Fruit fly (Drosophila melanogaster) whole organism, embryonic: ENCODE measurements around the gene lectin-30A.
A peak's percentile ranks its signal among the peaks of the same experiment; 100 is the strongest.

Experiments used
- Blimp-1 ChIP-seq: fragments of 200-800 bp; sonication (Bioruptor generic); optimal IDR thresholded peaks from 3 replicates; lab custom pipeline; 2018; ENCODE audit warnings: missing biosample characterization, missing genetic modification characterization, mild to moderate bottlenecking, moderate library complexity, missing genetic modification reagents
- C15 ChIP-seq: fragments of 200-800 bp; sonication (Bioruptor generic); IDR thresholded peaks from 3 replicates; pipeline ENCODE4 v1.3.6; 2022; ENCODE audit warnings: missing biosample characterization, missing genetic modification characterization
- CG10366 ChIP-seq: fragments of 200-800 bp; sonication (Bioruptor generic); IDR thresholded peaks from 2 replicates; pipeline ENCODE4 v1.3.6; 2022; ENCODE audit warnings: missing biosample characterization, missing genetic modification characterization
- CG10979 ChIP-seq: fragments of 200-800 bp; sonication (Bioruptor generic); optimal IDR thresholded peaks from 2 replicates; lab custom pipeline; 2018; ENCODE audit warnings: missing biosample characterization, mild to moderate bottlenecking, missing genetic modification characterization, moderate library complexity
- CG11247 ChIP-seq: fragments of 200-800 bp; sonication (Bioruptor generic); IDR thresholded peaks from 2 replicates; pipeline ENCODE4 v1.3.6; 2022; ENCODE audit warnings: missing biosample characterization, missing genetic modification characterization
- CG13287 ChIP-seq: fragments of 200-800 bp; sonication (Bioruptor generic); IDR thresholded peaks from 2 replicates; pipeline ENCODE4 v1.3.6; 2022; ENCODE audit warnings: missing biosample characterization, missing genetic modification characterization; ENCODE audit not compliant: partially characterized antibody
- CG14441 ChIP-seq: fragments of 200-800 bp; sonication (Bioruptor generic); IDR thresholded peaks from 2 replicates; pipeline ENCODE4 v1.3.6; 2022; ENCODE audit warnings: missing biosample characterization, missing genetic modification characterization
- CG17802 ChIP-seq: fragments of 200-800 bp; sonication (Bioruptor generic); optimal IDR thresholded peaks from 2 replicates; lab custom pipeline; 2018; ENCODE audit warnings: missing biosample characterization, mild to moderate bottlenecking, missing genetic modification characterization, moderate library complexity
- CG18619 ChIP-seq: fragments of 200-800 bp; sonication (Bioruptor generic); optimal IDR thresholded peaks from 3 replicates; lab custom pipeline; 2017; ENCODE audit warnings: missing biosample characterization, mild to moderate bottlenecking, missing genetic modification characterization
- CG2129 ChIP-seq: fragments of 200-800 bp; sonication (Bioruptor generic); IDR thresholded peaks from 2 replicates; pipeline ENCODE4 v1.3.6; 2022; ENCODE audit warnings: missing biosample characterization, missing genetic modification characterization; ENCODE audit not compliant: partially characterized antibody
- CG3407 ChIP-seq: fragments of 200-800 bp; sonication (Bioruptor generic); optimal IDR thresholded peaks from 2 replicates; lab custom pipeline; 2018; ENCODE audit warnings: missing biosample characterization, mild to moderate bottlenecking, missing genetic modification characterization
- CG34224 ChIP-seq: fragments of 200-800 bp; sonication (Bioruptor generic); IDR thresholded peaks from 3 replicates; pipeline ENCODE4 v1.3.6; 2022; ENCODE audit warnings: missing biosample characterization, missing genetic modification characterization; ENCODE audit not compliant: partially characterized antibody
- CG34422 ChIP-seq: fragments of 200-800 bp; sonication (Bioruptor generic); IDR thresholded peaks from 3 replicates; pipeline ENCODE4 v1.3.6; 2022; ENCODE audit warnings: missing biosample characterization, missing genetic modification characterization
- CG3838 ChIP-seq: fragments of 200-800 bp; sonication (Bioruptor generic); optimal IDR thresholded peaks from 3 replicates; lab custom pipeline; 2016; ENCODE audit warnings: missing biosample characterization, missing genetic modification characterization
- CG6175 ChIP-seq: fragments of 200-800 bp; sonication (Bioruptor generic); IDR thresholded peaks from 3 replicates; pipeline ENCODE4 v1.3.6; 2022; ENCODE audit warnings: missing biosample characterization, missing genetic modification characterization
- CG6689 ChIP-seq: fragments of 200-800 bp; sonication (Bioruptor generic); IDR thresholded peaks from 2 replicates; pipeline ENCODE4 v1.3.6; 2022; ENCODE audit warnings: missing biosample characterization, missing genetic modification characterization
- CG6791 ChIP-seq: fragments of 200-800 bp; sonication (Bioruptor generic); IDR thresholded peaks from 3 replicates; pipeline ENCODE4 v1.3.6; 2022; ENCODE audit warnings: missing biosample characterization, missing genetic modification characterization; ENCODE audit not compliant: partially characterized antibody
- CG9215 ChIP-seq: fragments of 200-800 bp; sonication (Bioruptor generic); IDR thresholded peaks from 2 replicates; pipeline ENCODE4 v1.3.6; 2022; ENCODE audit warnings: missing biosample characterization, missing genetic modification characterization
- CG9876 ChIP-seq: fragments of 200-800 bp; sonication (Bioruptor generic); optimal IDR thresholded peaks from 2 replicates; lab custom pipeline; 2016; ENCODE audit warnings: missing biosample characterization, missing genetic modification characterization
- CTCF ChIP-seq: fragments of 200-800 bp; sonication (Bioruptor generic); optimal IDR thresholded peaks from 2 replicates; lab custom pipeline; 2017; ENCODE audit warnings: missing biosample characterization, mild to moderate bottlenecking, missing genetic modification characterization, moderate library complexity
- CoRest ChIP-seq: fragments of 200-800 bp; sonication (Bioruptor generic); optimal IDR thresholded peaks from 3 replicates; lab custom pipeline; 2018; ENCODE audit warnings: missing biosample characterization, mild to moderate bottlenecking, missing genetic modification characterization, moderate library complexity
- D19A ChIP-seq: fragments of 200-800 bp; optimal IDR thresholded peaks from 3 replicates; lab custom pipeline; 2019; ENCODE audit warnings: missing biosample characterization, mild to moderate bottlenecking, missing genetic modification characterization, moderate library complexity
- Dbx ChIP-seq: fragments of 200-800 bp; sonication (Bioruptor generic); IDR thresholded peaks from 3 replicates; pipeline ENCODE4 v1.3.6; 2022; ENCODE audit warnings: missing biosample characterization, missing genetic modification characterization
- Drgx ChIP-seq: fragments of 200-800 bp; sonication (Bioruptor generic); IDR thresholded peaks from 2 replicates; pipeline ENCODE4 v1.3.6; 2022; ENCODE audit warnings: missing biosample characterization, missing genetic modification characterization
- HLH54F ChIP-seq: fragments of 200-800 bp; sonication (Bioruptor generic); optimal IDR thresholded peaks from 3 replicates; lab custom pipeline; 2016; ENCODE audit warnings: missing biosample characterization, missing genetic modification characterization
- Kr ChIP-seq: fragments of 200-800 bp; sonication (Bioruptor generic); optimal IDR thresholded peaks from 2 replicates; lab custom pipeline; 2017; ENCODE audit warnings: missing biosample characterization, mild to moderate bottlenecking, missing genetic modification characterization
- NFAT ChIP-seq: fragments of 200-800 bp; sonication (Bioruptor generic); IDR thresholded peaks from 2 replicates; pipeline ENCODE4 v1.3.6; 2022; ENCODE audit warnings: missing biosample characterization, missing genetic modification characterization
- NK7.1 ChIP-seq: fragments of 200-800 bp; sonication (Bioruptor generic); optimal IDR thresholded peaks from 3 replicates; lab custom pipeline; 2016; ENCODE audit warnings: missing biosample characterization, missing genetic modification characterization
- NfI ChIP-seq: fragments of 200-800 bp; sonication (Bioruptor generic); optimal IDR thresholded peaks from 3 replicates; lab custom pipeline; 2018; ENCODE audit warnings: missing biosample characterization, mild to moderate bottlenecking, missing genetic modification characterization, moderate library complexity
- Optix ChIP-seq: fragments of 200-800 bp; sonication (Bioruptor generic); IDR thresholded peaks from 3 replicates; pipeline ENCODE4 v1.3.6; 2022; ENCODE audit warnings: missing biosample characterization, missing genetic modification characterization
- Poxn ChIP-seq: fragments of 200-800 bp; sonication (Bioruptor generic); IDR thresholded peaks from 2 replicates; pipeline ENCODE4 v1.3.6; 2022; ENCODE audit warnings: missing biosample characterization, missing genetic modification characterization
- Taf1 ChIP-seq: fragments of 200-800 bp; sonication (Bioruptor generic); IDR thresholded peaks from 2 replicates; pipeline ENCODE4 v1.3.6; 2022; ENCODE audit warnings: missing biosample characterization, missing genetic modification characterization
- ab ChIP-seq: fragments of 200-800 bp; sonication (Bioruptor generic); optimal IDR thresholded peaks from 2 replicates; lab custom pipeline; 2016; ENCODE audit warnings: missing biosample characterization, missing genetic modification characterization
- ato ChIP-seq: fragments of 200-800 bp; sonication (Bioruptor generic); IDR thresholded peaks from 2 replicates; pipeline ENCODE4 v1.3.6; 2022; ENCODE audit warnings: missing biosample characterization, missing genetic modification characterization; ENCODE audit not compliant: partially characterized antibody
- bbx ChIP-seq: fragments of 200-800 bp; sonication (Bioruptor generic); IDR thresholded peaks from 2 replicates; pipeline ENCODE4 v1.3.6; 2022; ENCODE audit warnings: missing biosample characterization, missing genetic modification characterization; ENCODE audit not compliant: partially characterized antibody
- cas ChIP-seq: fragments of 200-800 bp; sonication (Bioruptor generic); IDR thresholded peaks from 2 replicates; pipeline ENCODE4 v1.3.6; 2022; ENCODE audit warnings: missing biosample characterization, missing genetic modification characterization
- disco-r ChIP-seq: fragments of 200-800 bp; sonication (Bioruptor generic); optimal IDR thresholded peaks from 2 replicates; lab custom pipeline; 2016; ENCODE audit warnings: missing biosample characterization, missing genetic modification characterization
- gce ChIP-seq: fragments of 200-800 bp; sonication (Bioruptor generic); IDR thresholded peaks from 3 replicates; pipeline ENCODE4 v1.3.6; 2022; ENCODE audit warnings: missing biosample characterization, missing genetic modification characterization
- gcm ChIP-seq: fragments of 200-800 bp; sonication (Bioruptor generic); optimal IDR thresholded peaks from 2 replicates; lab custom pipeline; 2019; ENCODE audit warnings: missing biosample characterization, mild to moderate bottlenecking, missing genetic modification characterization, moderate library complexity
- gro ChIP-seq: fragments of 200-800 bp; sonication (Bioruptor generic); optimal IDR thresholded peaks from 2 replicates; lab custom pipeline; 2016; ENCODE audit warnings: missing biosample characterization, missing genetic modification characterization
- h ChIP-seq: fragments of >200 bp; optimal IDR thresholded peaks from 2 replicates; lab custom pipeline; 2017
- jing ChIP-seq: fragments of 200-800 bp; sonication (Bioruptor generic); optimal IDR thresholded peaks from 2 replicates; lab custom pipeline; 2018; ENCODE audit warnings: missing biosample characterization, mild to moderate bottlenecking, missing genetic modification characterization
- p53 ChIP-seq: fragments of 200-800 bp; sonication (Bioruptor generic); optimal IDR thresholded peaks from 2 replicates; lab custom pipeline; 2016; ENCODE audit warnings: missing biosample characterization, missing genetic modification characterization
- stc ChIP-seq: fragments of 200-800 bp; sonication (Bioruptor generic); IDR thresholded peaks from 2 replicates; pipeline ENCODE4 v1.3.6; 2022; ENCODE audit warnings: missing biosample characterization, missing genetic modification characterization
- tio ChIP-seq: fragments of 200-800 bp; sonication (Bioruptor generic); optimal IDR thresholded peaks from 2 replicates; lab custom pipeline; 2017; ENCODE audit warnings: missing biosample characterization, missing genetic modification characterization, inconsistent platforms
- tna ChIP-seq: fragments of 200-800 bp; sonication (Bioruptor generic); IDR thresholded peaks from 2 replicates; pipeline ENCODE4 v1.3.6; 2022; ENCODE audit warnings: missing biosample characterization, missing genetic modification characterization; ENCODE audit not compliant: partially characterized antibody
- toy ChIP-seq: fragments of 200-800 bp; sonication (Bioruptor generic); IDR thresholded peaks from 2 replicates; pipeline ENCODE4 v1.3.6; 2022; ENCODE audit warnings: missing biosample characterization, missing genetic modification characterization
- usp ChIP-seq: fragments of >200 bp; optimal IDR thresholded peaks from 2 replicates; lab custom pipeline; 2017; ENCODE audit warnings: missing biosample characterization, missing genetic modification characterization
- vfl ChIP-seq: fragments of 200-800 bp; sonication (Bioruptor generic); optimal IDR thresholded peaks from 2 replicates; lab custom pipeline; 2016; ENCODE audit warnings: missing biosample characterization, missing genetic modification characterization
- z ChIP-seq: fragments of 200-800 bp; sonication (Bioruptor generic); IDR thresholded peaks from 3 replicates; pipeline ENCODE4 v1.3.6; 2022; ENCODE audit warnings: missing biosample characterization, missing genetic modification characterization
- zfh1 ChIP-seq: fragments of 200-800 bp; sonication (Bioruptor generic); IDR thresholded peaks from 3 replicates; pipeline ENCODE4 v1.3.6; 2022; ENCODE audit warnings: missing biosample characterization, missing genetic modification characterization

Gene lectin-30A

DNA sequence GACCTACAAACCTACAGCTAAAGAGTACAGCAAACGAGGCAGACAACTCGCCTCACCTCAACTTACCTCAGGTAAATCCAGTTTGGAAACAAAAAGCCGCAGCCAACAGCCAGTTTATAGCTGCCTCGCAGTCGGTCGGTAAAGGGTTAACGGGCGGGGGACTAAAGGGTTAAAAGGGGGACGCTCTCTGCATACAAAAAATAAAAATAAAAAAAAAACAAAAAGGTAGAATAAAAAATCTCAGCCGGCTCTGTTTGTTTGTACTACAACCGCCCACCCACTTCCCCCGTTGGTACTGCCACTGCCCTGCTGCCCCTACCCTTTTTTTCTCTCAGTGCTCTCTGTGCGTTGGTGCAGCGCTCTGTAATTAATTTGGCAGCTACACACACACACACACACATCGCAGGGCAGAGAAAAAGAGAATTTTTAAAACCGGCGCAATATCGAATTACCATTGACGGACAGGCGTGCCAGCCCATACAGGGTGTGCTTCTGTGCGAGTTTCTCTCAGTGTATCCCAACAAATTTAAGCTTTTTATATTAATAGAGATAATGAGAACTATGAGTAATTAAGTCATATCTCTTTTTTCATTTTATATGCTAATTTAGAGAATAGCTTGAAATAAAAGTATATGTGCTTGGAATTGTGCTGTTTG, 30.2 kb downstream of the lectin-30A start (continued):
- peak; percentile 35 for TF ChIP-seq Blimp-1 (GFP tag; lab: Kevin White, UChicago)
- TF ChIP-seq CG9876 (GFP tag; lab: Kevin White, UChicago), result no peak
- TF ChIP-seq C15 (GFP tag; lab: Robert Waterston, UW), result 0 out of 3 replicates have a peak, but pooled peaks have one; percentile 48
- no peak for TF ChIP-seq tna
- no peak for TF ChIP-seq D19A (tag; lab: Kevin White, UChicago)
- TF ChIP-seq CG11247 (GFP tag; lab: Robert Waterston, UW), result peak; percentile 42; the same call in 1 of the 2 replicates
- no peak for TF ChIP-seq CG17802 (tag; lab: Kevin White, UChicago)
- no peak for TF ChIP-seq cas
- no peak for TF ChIP-seq CG10979 (tag; lab: Kevin White, UChicago)
- TF ChIP-seq CG13287 (GFP tag; lab: Robert Waterston, UW), result no peak
- TF ChIP-seq HLH54F (GFP tag; lab: Kevin White, UChicago), result peak; percentile 4
- no peak for TF ChIP-seq CG34224 (GFP tag; lab: Robert Waterston, UW)
- TF ChIP-seq Taf1, result peak; percentile 44; the same call in 1 of the 2 replicates
- no peak for TF ChIP-seq jing (GFP tag; lab: Kevin White, UChicago)
- no peak for TF ChIP-seq gro
- peak; percentile 74 for TF ChIP-seq CG10366 (GFP tag; lab: Robert Waterston, UW)
- TF ChIP-seq Dbx, result peak; percentile 68; the same call in 2 of the 3 replicates
- peak; percentile 71 for TF ChIP-seq Drgx (GFP tag; lab: Robert Waterston, UW)
- peak; percentile 51; the same call in 1 of the 2 replicates for TF ChIP-seq CG9215 (GFP tag; lab: Robert Waterston, UW)
- TF ChIP-seq CG6689, result peak; percentile 75
- peak; percentile 76 for TF ChIP-seq CG14441 (GFP tag; lab: Robert Waterston, UW)
- TF ChIP-seq zfh1, result peak; percentile 63; the same call in 2 of the 3 replicates
- TF ChIP-seq gce (GFP tag; lab: Robert Waterston, UW), result 0 out of 3 replicates have a peak, but pooled peaks have one; percentile 16
- TF ChIP-seq p53, result no peak
- TF ChIP-seq CG6175, result peak; percentile 71; the same call in 1 of the 3 replicates
- no peak for TF ChIP-seq CTCF
- no peak for TF ChIP-seq CoRest
- peak; percentile 75 for TF ChIP-seq CG34422 (GFP tag; lab: Robert Waterston, UW)
- no peak for TF ChIP-seq tio (GFP tag; lab: Kevin White, UChicago)
- TF ChIP-seq gcm (GFP tag; lab: Kevin White, UChicago), result no peak
- TF ChIP-seq h (lab: Kevin White, UChicago), result no peak
- 0 out of 2 replicates have a peak, but pooled peaks have one; percentile 40 for TF ChIP-seq Poxn (GFP tag; lab: Robert Waterston, UW)
- no peak for TF ChIP-seq CG18619
- TF ChIP-seq CG2129 (GFP tag; lab: Robert Waterston, UW), result no peak
- no peak for TF ChIP-seq disco-r (GFP tag; lab: Kevin White, UChicago)
- peak; percentile 19 for TF ChIP-seq Kr (GFP tag; lab: Kevin White, UChicago)
- TF ChIP-seq CG6791 (GFP tag; lab: Robert Waterston, UW), result no peak
- no peak for TF ChIP-seq CG3838 (GFP tag; lab: Kevin White, UChicago)
- no peak for TF ChIP-seq usp (GFP tag; lab: Kevin White, UChicago)
- TF ChIP-seq NfI, result no peak
- TF ChIP-seq ab (GFP tag; lab: Kevin White, UChicago), result no peak
- TF ChIP-seq vfl (GFP tag; lab: Kevin White, UChicago), result no peak
- TF ChIP-seq stc, result peak; percentile 79
- peak; percentile 62; the same call in 1 of the 2 replicates for TF ChIP-seq NFAT (GFP tag; lab: Robert Waterston, UW)
- no peak for TF ChIP-seq ato (GFP tag; lab: Robert Waterston, UW)
- peak; percentile 78 for TF ChIP-seq Optix (GFP tag; lab: Robert Waterston, UW)
- no peak for TF ChIP-seq NK7.1 (GFP tag; lab: Kevin White, UChicago)
- 0 out of 3 replicates have a peak, but pooled peaks have one; percentile 56 for TF ChIP-seq z
- TF ChIP-seq toy (GFP tag; lab: Robert Waterston, UW), result no peak
- TF ChIP-seq bbx (GFP tag; lab: Robert Waterston, UW), result no peak
- TF ChIP-seq CG3407 (GFP tag; lab: Kevin White, UChicago), result no peak
